Fruit fly (Drosophila melanogaster) S2 (cell line): ENCODE measurements around the gene CG4597.
A peak's percentile ranks its signal among the peaks of the same experiment; 100 is the strongest.

Experiments used
- CG8478 ChIP-seq: fragments of >200 bp; optimal IDR thresholded peaks from 2 replicates; lab custom pipeline; 2018
- CTCF ChIP-seq, 2 experiments: fragments of >200 bp; optimal IDR thresholded peaks; 2 replicates each; lab custom pipeline; 2018

CG4597 gene

dm6 chr3L:5129199-5129598 lies at the start of gene CG4597:
TSS of gene CG4597 (plus strand) at chr3L:5129499.
- TF ChIP-seq CTCF (optimal IDR thresholded peaks at IDR 0.05; lab: Kevin White, UChicago), result no peak
- TF ChIP-seq CG8478 (lab: Kevin White, UChicago), result no peak

DNA sequence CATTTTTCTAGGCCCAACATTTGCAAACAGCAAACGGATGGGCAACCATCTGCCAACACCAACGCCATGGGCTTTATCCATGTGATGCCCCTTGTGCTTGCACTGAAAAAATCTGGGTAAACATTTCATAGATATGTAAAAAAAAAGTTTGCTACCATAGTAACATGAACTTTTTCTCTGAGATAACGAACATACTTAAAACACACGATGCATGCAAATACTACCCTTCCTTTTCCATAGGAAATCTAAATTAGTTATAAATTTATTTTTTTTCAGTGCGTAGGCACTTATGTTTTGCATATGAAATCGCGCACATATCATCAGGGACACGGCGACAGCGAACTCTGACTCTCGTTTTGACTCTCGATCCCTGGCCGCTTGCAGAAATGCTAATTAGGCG lies 48.5 kb upstream of the CG4597 start:
- TF ChIP-seq CTCF (optimal IDR thresholded peaks at IDR 0.05; lab: Kevin White, UChicago) (no peak), CG8478 (lab: Kevin White, UChicago) (no peak)

DNA sequence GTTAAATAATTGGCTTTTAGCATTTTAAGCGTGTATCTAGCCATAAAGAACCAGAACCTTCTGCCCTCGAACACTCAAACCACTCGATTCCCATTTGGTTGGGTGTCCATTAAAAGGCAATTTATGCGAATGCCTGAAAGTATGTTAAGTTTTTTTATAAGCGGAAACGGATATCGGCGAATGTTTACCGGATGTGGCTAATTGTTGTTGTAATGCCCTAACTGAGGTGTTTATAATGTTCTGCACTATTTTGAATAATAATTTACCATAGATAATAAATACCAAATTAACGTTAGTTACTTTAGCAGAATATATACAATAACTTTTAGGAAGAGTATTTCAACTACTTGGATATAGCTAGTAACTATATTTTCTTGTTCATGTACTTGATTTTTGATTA lies 32.6 kb upstream of the CG4597 start:
- no peak for TF ChIP-seq CG8478 (lab: Kevin White, UChicago)
- no peak for TF ChIP-seq CTCF (optimal IDR thresholded peaks at IDR 0.05; lab: Kevin White, UChicago)

dm6 chr3L:5102050-5102449 lies 27.2 kb upstream of the CG4597 start:
- TF ChIP-seq CG8478 (lab: Kevin White, UChicago) (no peak), CTCF (optimal IDR thresholded peaks at IDR 0.05; lab: Kevin White, UChicago) (no peak)

DNA sequence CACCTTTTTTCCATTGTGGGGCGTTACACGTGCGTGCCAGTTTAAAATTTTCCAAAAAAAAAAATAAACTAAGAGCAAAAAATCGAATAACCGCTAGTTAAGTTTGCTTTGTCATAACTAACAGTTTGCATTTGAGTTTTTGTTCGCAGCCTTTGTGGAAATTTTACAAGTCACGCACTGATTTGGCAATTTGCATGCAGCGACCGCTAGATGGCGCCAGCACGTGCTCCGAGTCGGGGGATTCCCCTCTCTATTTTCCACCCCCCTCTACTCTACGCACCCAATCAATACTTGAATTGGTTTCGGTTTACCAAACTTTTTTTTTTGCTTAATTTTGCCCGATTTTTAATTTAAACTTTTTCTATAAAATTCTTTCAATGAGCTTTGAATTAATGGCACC lies 4.1 kb upstream of the CG4597 start:
- no peak for TF ChIP-seq CG8478 (lab: Kevin White, UChicago)
- TF ChIP-seq CTCF (optimal IDR thresholded peaks at IDR 0.05; lab: Kevin White, UChicago), result peak; percentile 72 to 83

dm6 chr3L:5127609-5128008 lies 1.7 kb upstream of the CG4597 start:
- TF ChIP-seq CTCF (optimal IDR thresholded peaks at IDR 0.05; lab: Kevin White, UChicago) (no peak), CG8478 (lab: Kevin White, UChicago) (no peak)

DNA sequence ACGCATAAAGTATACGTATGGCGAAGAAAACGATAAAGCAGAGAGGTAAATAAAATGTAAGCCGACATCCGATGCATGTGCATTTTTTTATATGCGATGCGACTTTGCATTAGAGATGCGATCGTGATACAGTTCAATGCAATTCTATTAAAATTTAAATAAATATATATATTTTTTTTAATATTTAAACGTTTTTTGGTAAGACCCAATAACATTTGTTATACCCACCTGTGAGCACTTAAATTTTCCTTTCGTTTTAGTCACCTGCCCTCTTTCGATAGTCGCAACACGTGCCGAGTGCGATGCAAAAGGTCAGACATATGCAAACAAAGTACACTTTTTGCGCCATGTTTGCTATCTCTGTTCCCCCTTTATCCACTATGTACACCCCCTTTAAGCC lies 1.1 kb upstream of the CG4597 start:
- TF ChIP-seq CG8478 (lab: Kevin White, UChicago) (no peak), CTCF (optimal IDR thresholded peaks at IDR 0.05; lab: Kevin White, UChicago) (no peak)

DNA sequence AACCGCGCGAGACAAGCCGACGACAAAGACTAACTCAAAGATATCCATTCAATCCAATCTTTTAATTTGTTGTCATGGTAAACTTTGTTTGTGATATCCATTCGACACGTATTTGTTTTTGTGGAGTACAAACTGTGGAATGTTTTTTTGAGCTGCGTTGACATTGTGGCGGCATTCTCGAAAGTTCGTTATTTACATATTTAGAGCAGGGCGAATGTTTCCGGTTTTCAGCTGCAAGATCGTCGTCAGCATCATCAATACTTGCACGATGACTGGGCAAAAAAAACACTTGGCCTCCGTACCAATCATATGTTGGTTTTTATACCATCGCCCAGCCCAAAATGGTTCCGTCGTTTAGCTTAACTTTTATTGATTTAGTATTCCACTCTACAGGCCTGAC lies 1.2 kb downstream of the CG4597 start:
- TF ChIP-seq CTCF (optimal IDR thresholded peaks at IDR 0.05; lab: Kevin White, UChicago) (no peak), CG8478 (lab: Kevin White, UChicago) (no peak)

DNA sequence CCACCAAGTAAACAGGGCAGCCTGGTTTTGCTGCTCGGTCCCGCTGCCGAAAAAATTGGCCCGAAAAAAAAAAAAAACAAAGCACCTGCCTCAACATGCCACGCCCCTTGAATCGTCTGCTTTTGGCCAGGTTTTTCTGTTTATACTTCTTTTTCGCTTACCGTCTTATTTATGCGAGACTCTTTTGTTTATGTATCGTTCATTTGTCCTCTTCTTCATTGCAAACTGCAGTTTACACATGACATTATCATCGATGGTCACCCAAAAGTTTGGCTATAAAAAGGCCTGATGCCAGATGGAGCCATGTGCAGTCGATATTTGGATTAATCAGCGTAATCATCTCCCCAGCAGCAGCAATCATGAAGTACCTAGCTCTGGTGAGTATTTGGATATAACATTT lies 1.9 kb downstream of the CG4597 start, which contains the start of gene CG15212:
Gene CG15212 (plus strand): TSS at position 301 of the 400 bp plus-strand sequence.
- TF ChIP-seq CTCF (optimal IDR thresholded peaks at IDR 0.05; lab: Kevin White, UChicago) (no peak), CG8478 (lab: Kevin White, UChicago) (no peak)

DNA sequence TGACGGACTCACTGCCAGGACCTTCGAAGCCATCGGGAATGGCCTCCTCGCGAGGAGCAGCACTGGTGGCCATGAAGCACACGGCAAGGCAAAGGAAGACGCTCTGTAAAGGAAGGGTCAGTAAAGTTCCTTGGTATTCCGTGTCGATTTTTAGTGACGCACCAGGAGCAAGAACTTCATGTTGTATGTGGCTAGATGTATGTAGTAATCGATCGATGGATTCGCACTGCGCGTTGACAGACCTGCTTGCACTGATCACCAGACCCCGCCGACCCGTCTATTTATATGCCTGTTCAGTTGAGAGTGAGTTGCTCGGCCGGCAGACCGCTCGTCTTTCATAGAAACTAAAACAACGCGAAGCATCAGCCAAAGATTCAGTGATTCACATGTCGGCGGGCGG lies 3.7 kb downstream of the CG4597 start, which contains the start of gene CG15213:
Gene CG15213 (minus strand): TSS at position 255 of the 400 bp plus-strand sequence.
- TF ChIP-seq CTCF (optimal IDR thresholded peaks at IDR 0.05; lab: Kevin White, UChicago), result no peak
- TF ChIP-seq CG8478 (lab: Kevin White, UChicago), result no peak

DNA sequence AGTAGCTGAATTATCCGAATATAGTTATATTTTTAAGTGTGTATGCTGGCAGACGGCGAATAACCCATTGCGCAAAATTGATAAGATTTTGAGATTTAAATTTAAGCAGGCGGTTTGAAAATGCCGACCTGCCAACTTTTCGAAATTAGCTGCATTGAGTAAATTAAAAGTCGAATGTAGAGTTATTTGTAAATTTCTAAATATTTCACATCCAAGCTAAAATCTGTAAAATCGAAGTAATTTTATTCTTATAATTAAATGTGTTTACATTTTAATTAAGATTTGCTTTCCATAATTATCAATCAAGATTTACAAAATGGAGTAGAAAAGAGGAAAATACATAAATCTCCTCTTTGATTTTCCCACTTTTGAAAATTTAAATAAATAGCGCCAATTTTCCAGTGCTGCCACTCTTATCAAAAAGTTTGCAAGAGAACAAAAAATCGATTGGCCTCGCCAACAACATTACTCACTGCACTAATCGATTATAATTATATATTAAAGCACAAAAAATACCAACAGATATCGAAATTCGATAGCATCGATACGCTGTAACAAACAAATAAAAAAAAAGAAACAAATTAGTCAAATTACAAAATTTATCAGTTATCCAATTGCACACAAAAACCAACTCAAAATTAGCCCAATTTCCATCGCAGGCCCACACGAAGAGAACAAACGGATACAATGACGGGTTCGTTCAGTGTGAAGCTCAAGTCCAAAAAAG lies 4.6 kb downstream of the CG4597 start, which contains the start of gene Yod1:
Gene Yod1 (plus strand): TSS at position 168 of the 727 bp plus-strand sequence.
- no peak for TF ChIP-seq CG8478 (lab: Kevin White, UChicago)
- no peak for TF ChIP-seq CTCF (optimal IDR thresholded peaks at IDR 0.05; lab: Kevin White, UChicago)

dm6 chr3L:5136123-5136522 lies 6.8 kb downstream of the CG4597 start, which contains the start of the genes CG10674 and CG4611:
TSS of gene CG10674 (minus strand) at chr3L:5136292.
TSS of gene CG4611 (plus strand) at chr3L:5136376.
- TF ChIP-seq CTCF (optimal IDR thresholded peaks at IDR 0.05; lab: Kevin White, UChicago) (no peak), CG8478 (lab: Kevin White, UChicago) (no peak)

DNA sequence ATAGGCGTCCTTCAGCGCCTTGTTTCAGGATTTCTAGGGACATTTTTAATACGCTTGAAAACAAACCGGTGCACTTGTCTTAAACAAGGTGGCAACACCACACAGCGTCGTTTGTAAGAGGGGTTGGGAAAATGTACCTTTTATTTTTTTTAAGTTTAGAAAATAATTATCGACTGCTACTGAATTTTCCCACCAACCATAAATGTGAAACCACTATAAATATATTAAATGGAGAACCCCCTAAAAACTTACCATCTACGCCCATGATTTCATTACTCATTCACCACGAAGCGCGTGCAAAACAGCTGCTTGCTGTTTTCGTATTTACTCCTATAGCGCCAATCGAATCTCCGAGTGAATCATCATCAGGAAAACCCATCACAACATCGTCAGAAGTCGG lies 10.0 kb downstream of the CG4597 start, which contains the start of the genes Tcs5 and CHMP2B:
Gene Tcs5 (minus strand): TSS at position 84 of the 400 bp plus-strand sequence.
Gene CHMP2B (plus strand): TSS at position 308 of the 400 bp plus-strand sequence.
- TF ChIP-seq CTCF (optimal IDR thresholded peaks at IDR 0.05; lab: Kevin White, UChicago) (no peak), CG8478 (lab: Kevin White, UChicago) (no peak)

DNA sequence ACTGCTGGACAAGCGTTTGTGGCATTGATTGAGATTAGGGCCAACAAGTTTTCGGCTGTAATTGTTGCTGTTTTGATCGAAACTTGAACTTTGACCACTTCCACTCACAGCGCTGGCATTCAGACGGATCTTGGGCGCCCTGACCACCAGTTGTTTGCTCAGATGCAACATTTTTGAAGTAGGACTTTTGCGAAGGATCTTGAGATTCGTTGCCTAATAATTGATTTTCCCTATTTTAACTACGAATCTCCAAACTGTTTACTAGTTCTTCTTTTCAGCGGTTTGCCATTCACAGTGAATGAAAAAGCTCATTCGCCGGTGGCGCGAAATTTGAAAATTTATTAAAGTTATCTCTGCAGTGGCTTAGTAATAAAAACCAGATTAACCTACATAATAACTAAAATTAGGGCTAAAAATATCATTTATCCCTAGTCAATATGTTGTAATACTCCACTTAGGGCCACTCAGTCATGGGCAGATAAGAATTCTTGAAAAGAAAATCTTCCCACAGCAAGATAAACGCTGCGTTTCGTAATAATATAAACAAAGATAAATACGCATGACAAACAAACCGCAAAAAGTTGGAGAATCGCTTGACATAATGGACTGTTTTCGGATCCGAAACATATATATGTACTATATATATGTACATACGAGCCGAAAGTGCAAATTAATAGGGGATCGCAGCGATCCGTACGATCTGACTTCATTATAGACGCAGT lies 12.2 kb downstream of the CG4597 start, which contains the start of the genes Dhrs4 and Gdap1:
Gene Dhrs4 (minus strand): TSS at position 267 of the 722 bp plus-strand sequence.
Gene Gdap1 (plus strand): TSS at position 574 of the 722 bp plus-strand sequence.
- no peak for TF ChIP-seq CG8478 (lab: Kevin White, UChicago)
- TF ChIP-seq CTCF (optimal IDR thresholded peaks at IDR 0.05; lab: Kevin White, UChicago), result no peak

dm6 chr3L:5145814-5146244 lies 16.5 kb downstream of the CG4597 start, which contains the start of the genes Fitm and AlaRS-m:
TSS of gene Fitm (minus strand) at chr3L:5146063.
TSS of gene AlaRS-m (plus strand) at chr3L:5146098.
- no peak for TF ChIP-seq CG8478 (lab: Kevin White, UChicago)
- no peak for TF ChIP-seq CTCF (optimal IDR thresholded peaks at IDR 0.05; lab: Kevin White, UChicago)
